Worm (Caenorhabditis elegans) whole organism, late embryonic: ENCODE results near the gene F02A9.1.

Source experiments
- C38D4.7 ChIP-seq: fragments of 200-800 bp; sonication (Bioruptor generic); optimal IDR thresholded peaks from 2 replicates; lab custom pipeline; 2018; ENCODE audit warnings: mild to moderate bottlenecking, missing genetic modification characterization, moderate library complexity, missing compliant biosample characterization
- F13H6.1 ChIP-seq: sonication (generic microtip); optimal IDR thresholded peaks from 2 replicates; lab custom pipeline; 2016; ENCODE audit warnings: missing genetic modification characterization, missing compliant biosample characterization
- K02D7.2 ChIP-seq: sonication (generic microtip); optimal IDR thresholded peaks from 2 replicates; lab custom pipeline; 2017; ENCODE audit warnings: mild to moderate bottlenecking, missing genetic modification characterization, missing compliant biosample characterization
- K09A11.1 ChIP-seq: sonication (generic microtip); optimal IDR thresholded peaks from 2 replicates; lab custom pipeline; 2017; ENCODE audit warnings: antibody characterized with exemption, mild to moderate bottlenecking, missing genetic modification characterization, missing compliant biosample characterization; ENCODE audit not compliant: insufficient read depth
- T23F11.4 ChIP-seq: fragments of 200-800 bp; sonication (Bioruptor generic); optimal IDR thresholded peaks from 2 replicates; lab custom pipeline; 2018; ENCODE audit warnings: mild to moderate bottlenecking, missing genetic modification characterization, missing compliant biosample characterization
- ahr-1 ChIP-seq: sonication (generic microtip); optimal IDR thresholded peaks from 2 replicates; lab custom pipeline; 2016; ENCODE audit warnings: missing genetic modification characterization, missing compliant biosample characterization
- ceh-14 ChIP-seq: sonication (generic microtip); optimal IDR thresholded peaks from 2 replicates; lab custom pipeline; 2016; ENCODE audit warnings: missing genotype, missing genetic modification characterization, missing compliant biosample characterization
- ceh-18 ChIP-seq: sonication (generic microtip); optimal IDR thresholded peaks from 2 replicates; lab custom pipeline; 2016; ENCODE audit warnings: missing genetic modification characterization, missing compliant biosample characterization
- ceh-19 ChIP-seq: fragments of 200-800 bp; sonication (Bioruptor generic); optimal IDR thresholded peaks from 2 replicates; lab custom pipeline; 2018; ENCODE audit warnings: mild to moderate bottlenecking, missing genetic modification characterization, missing compliant biosample characterization
- ceh-2 ChIP-seq: sonication (generic microtip); optimal IDR thresholded peaks from 2 replicates; lab custom pipeline; 2016; ENCODE audit warnings: missing genotype, missing genetic modification characterization, missing compliant biosample characterization
- ceh-22 ChIP-seq: sonication (generic microtip); optimal IDR thresholded peaks from 2 replicates; lab custom pipeline; 2017; ENCODE audit warnings: missing biosample characterization, missing genetic modification characterization
- ceh-31 ChIP-seq: sonication (generic microtip); optimal IDR thresholded peaks from 2 replicates; lab custom pipeline; 2016; ENCODE audit warnings: missing genetic modification characterization, missing compliant biosample characterization
- ceh-34 ChIP-seq: sonication (generic microtip); optimal IDR thresholded peaks from 2 replicates; lab custom pipeline; 2016; ENCODE audit warnings: mild to moderate bottlenecking, missing genetic modification characterization, missing compliant biosample characterization
- ceh-48 ChIP-seq: sonication (generic microtip); optimal IDR thresholded peaks from 2 replicates; lab custom pipeline; 2016; ENCODE audit warnings: missing genetic modification characterization, inconsistent platforms, missing compliant biosample characterization
- che-1 ChIP-seq: sonication (generic microtip); optimal IDR thresholded peaks from 2 replicates; lab custom pipeline; 2016; ENCODE audit warnings: mild to moderate bottlenecking, missing genetic modification characterization, missing compliant biosample characterization
- dmd-4 ChIP-seq: sonication (generic microtip); optimal IDR thresholded peaks from 2 replicates; lab custom pipeline; 2016; ENCODE audit warnings: borderline replicate concordance, missing genetic modification characterization, missing compliant biosample characterization
- elt-2 ChIP-seq: sonication (generic microtip); optimal IDR thresholded peaks from 2 replicates; lab custom pipeline; 2016; ENCODE audit warnings: missing genetic modification reagents, missing genetic modification characterization, missing compliant biosample characterization
- elt-4 ChIP-seq: sonication (generic microtip); optimal IDR thresholded peaks from 2 replicates; lab custom pipeline; 2016; ENCODE audit warnings: missing genetic modification characterization, missing compliant biosample characterization
- ets-4 ChIP-seq: sonication (generic microtip); optimal IDR thresholded peaks from 2 replicates; lab custom pipeline; 2016; ENCODE audit warnings: missing genetic modification characterization, missing compliant biosample characterization
- eyg-1 ChIP-seq: sonication (generic microtip); optimal IDR thresholded peaks from 2 replicates; lab custom pipeline; 2016; ENCODE audit warnings: missing genotype, missing genetic modification characterization, missing compliant biosample characterization
- fax-1 ChIP-seq: sonication (generic microtip); optimal IDR thresholded peaks from 2 replicates; lab custom pipeline; 2016; ENCODE audit warnings: missing genotype, missing genetic modification characterization, missing compliant biosample characterization
- hlh-13 ChIP-seq: fragments of 200-800 bp; sonication (Bioruptor generic); optimal IDR thresholded peaks from 2 replicates; lab custom pipeline; 2018; ENCODE audit warnings: mild to moderate bottlenecking, missing genetic modification characterization, missing compliant biosample characterization
- hlh-15 ChIP-seq: sonication (generic microtip); optimal IDR thresholded peaks from 2 replicates; lab custom pipeline; 2016; ENCODE audit warnings: missing genetic modification characterization, missing compliant biosample characterization
- hlh-30 ChIP-seq: sonication (generic microtip); optimal IDR thresholded peaks from 2 replicates; lab custom pipeline; 2017; ENCODE audit warnings: antibody characterized with exemption, missing genetic modification characterization, missing compliant biosample characterization; ENCODE audit not compliant: insufficient read depth
- hlh-6 ChIP-seq: sonication (generic microtip); optimal IDR thresholded peaks from 2 replicates; lab custom pipeline; 2016; ENCODE audit warnings: missing genotype, missing genetic modification characterization, missing compliant biosample characterization
- lim-6 ChIP-seq: sonication (generic microtip); optimal IDR thresholded peaks from 2 replicates; lab custom pipeline; 2016; ENCODE audit warnings: missing genetic modification characterization, missing compliant biosample characterization
- madf-2 ChIP-seq: sonication (generic microtip); optimal IDR thresholded peaks from 2 replicates; lab custom pipeline; 2017; ENCODE audit warnings: missing genetic modification characterization, missing compliant biosample characterization
- nfya-1 ChIP-seq: sonication (generic microtip); optimal IDR thresholded peaks from 2 replicates; lab custom pipeline; 2017; ENCODE audit warnings: missing genetic modification characterization, mild to moderate bottlenecking, missing compliant biosample characterization, antibody characterized with exemption, moderate library complexity
- nhr-232 ChIP-seq: sonication (generic microtip); optimal IDR thresholded peaks from 2 replicates; lab custom pipeline; 2016; ENCODE audit warnings: missing genetic modification characterization, missing compliant biosample characterization
- npax-4 ChIP-seq: sonication (generic microtip); optimal IDR thresholded peaks from 2 replicates; lab custom pipeline; 2016; ENCODE audit warnings: missing genetic modification characterization, missing compliant biosample characterization
- pag-3 ChIP-seq: sonication (generic microtip); optimal IDR thresholded peaks from 2 replicates; lab custom pipeline; 2016; ENCODE audit warnings: missing compliant biosample characterization, missing genetic modification characterization, borderline replicate concordance
- pax-1 ChIP-seq: fragments of 150-350 bp; optimal IDR thresholded peaks from 2 replicates; lab custom pipeline; 2014; ENCODE audit warnings: missing biosample characterization, missing genetic modification characterization
- pha-2 ChIP-seq: sonication (generic microtip); optimal IDR thresholded peaks from 2 replicates; lab custom pipeline; 2017; ENCODE audit warnings: mild to moderate bottlenecking, missing genetic modification characterization, missing compliant biosample characterization
- pha-4 ChIP-seq: fragments of 150-350 bp; optimal IDR thresholded peaks from 2 replicates; lab custom pipeline; 2018; ENCODE audit warnings: missing biosample characterization, missing genetic modification reagents, missing genetic modification characterization
- pqm-1 ChIP-seq: sonication (generic microtip); optimal IDR thresholded peaks from 2 replicates; lab custom pipeline; 2016; ENCODE audit warnings: missing genetic modification characterization, missing compliant biosample characterization
- pros-1 ChIP-seq: fragments of 150-350 bp; optimal IDR thresholded peaks from 2 replicates; lab custom pipeline; 2014; ENCODE audit warnings: missing biosample characterization, missing genetic modification reagents, missing genetic modification characterization
- ref-2 ChIP-seq: sonication (generic microtip); optimal IDR thresholded peaks from 2 replicates; lab custom pipeline; 2016; ENCODE audit warnings: missing genetic modification characterization, missing compliant biosample characterization
- rnt-1 ChIP-seq: sonication (generic microtip); optimal IDR thresholded peaks from 2 replicates; lab custom pipeline; 2016; ENCODE audit warnings: missing genetic modification characterization, missing compliant biosample characterization
- sdc-2 ChIP-seq: sonication (generic microtip); optimal IDR thresholded peaks from 2 replicates; lab custom pipeline; 2016; ENCODE audit warnings: missing genotype, missing genetic modification characterization, missing compliant biosample characterization
- sox-2 ChIP-seq: fragments of 200-800 bp; sonication (Bioruptor generic); IDR thresholded peaks from 2 replicates; pipeline ENCODE4 v1.3.6; 2022; ENCODE audit warnings: missing genetic modification reagents, missing genetic modification characterization, missing compliant biosample characterization
- sox-4 ChIP-seq: sonication (generic microtip); optimal IDR thresholded peaks from 2 replicates; lab custom pipeline; 2017; ENCODE audit warnings: mild to moderate bottlenecking, missing genetic modification characterization, inconsistent platforms, missing compliant biosample characterization
- syd-9 ChIP-seq: sonication (generic microtip); optimal IDR thresholded peaks from 2 replicates; lab custom pipeline; 2016; ENCODE audit warnings: mild to moderate bottlenecking, missing genetic modification characterization, moderate library complexity, missing compliant biosample characterization
- tbx-2 ChIP-seq: sonication (generic microtip); optimal IDR thresholded peaks from 2 replicates; lab custom pipeline; 2016; ENCODE audit warnings: missing genetic modification characterization, missing compliant biosample characterization
- tbx-7 ChIP-seq: sonication (generic microtip); optimal IDR thresholded peaks from 2 replicates; lab custom pipeline; 2016; ENCODE audit warnings: missing genotype, missing genetic modification characterization, missing compliant biosample characterization
- ttx-3 ChIP-seq: sonication (generic microtip); optimal IDR thresholded peaks from 2 replicates; lab custom pipeline; 2016; ENCODE audit warnings: missing genetic modification reagents, missing genetic modification characterization, missing compliant biosample characterization
- unc-42 ChIP-seq: sonication (generic microtip); optimal IDR thresholded peaks from 2 replicates; lab custom pipeline; 2016; ENCODE audit warnings: missing genotype, missing genetic modification characterization, missing compliant biosample characterization
- unc-55 ChIP-seq: sonication (generic microtip); optimal IDR thresholded peaks from 2 replicates; lab custom pipeline; 2017; ENCODE audit warnings: missing biosample characterization, missing genetic modification reagents, missing genetic modification characterization
- ztf-16 ChIP-seq: sonication (generic microtip); optimal IDR thresholded peaks from 2 replicates; lab custom pipeline; 2017; ENCODE audit warnings: missing genetic modification characterization, missing compliant biosample characterization

Gene F02A9.1

ce11 chrIII:9114649-9115048 lies 37.0 kb upstream of the F02A9.1 start, which contains the start of gene ZK512.1:
ZK512.1 (plus strand) TSS chrIII:9114949.
- TF ChIP-seq ceh-34 (tag; lab: Kevin White, UChicago) (peak; percentile 3), ceh-2 (peak; percentile 38), fax-1 (tag; lab: Kevin White, UChicago) (no peak), tbx-2 (tag; lab: Kevin White, UChicago) (peak; percentile 37), ceh-18 (tag; lab: Kevin White, UChicago) (no peak), sdc-2 (peak; percentile 0), F13H6.1 (tag; lab: Kevin White, UChicago) (no peak), sox-4 (no peak)

- TF ChIP-seq pha-2 (tag; lab: Kevin White, UChicago) = no peak
- no peak for TF ChIP-seq ceh-31 (tag; lab: Kevin White, UChicago)
- no peak for TF ChIP-seq ceh-14 (tag; lab: Kevin White, UChicago)
- no peak for TF ChIP-seq hlh-6 (tag; lab: Kevin White, UChicago)
- no peak for TF ChIP-seq K02D7.2 (tag; lab: Kevin White, UChicago)
- TF ChIP-seq hlh-15 = no peak
- TF ChIP-seq unc-55 = no peak
- no peak for TF ChIP-seq che-1 (tag; lab: Kevin White, UChicago)
- no peak for TF ChIP-seq rnt-1 (tag; lab: Kevin White, UChicago)
- no peak for TF ChIP-seq F13H6.1 (tag; lab: Kevin White, UChicago)
- no peak for TF ChIP-seq hlh-13
- no peak for TF ChIP-seq T23F11.4 (GFP tag; lab: Kevin White, UChicago)
- no peak for TF ChIP-seq ceh-22 (tag; lab: Kevin White, UChicago)
- TF ChIP-seq ceh-18 (tag; lab: Kevin White, UChicago) = no peak
These were observed 36.5 kb upstream of the F02A9.1 start for ce11 chrIII:9114076-9114475.

DNA sequence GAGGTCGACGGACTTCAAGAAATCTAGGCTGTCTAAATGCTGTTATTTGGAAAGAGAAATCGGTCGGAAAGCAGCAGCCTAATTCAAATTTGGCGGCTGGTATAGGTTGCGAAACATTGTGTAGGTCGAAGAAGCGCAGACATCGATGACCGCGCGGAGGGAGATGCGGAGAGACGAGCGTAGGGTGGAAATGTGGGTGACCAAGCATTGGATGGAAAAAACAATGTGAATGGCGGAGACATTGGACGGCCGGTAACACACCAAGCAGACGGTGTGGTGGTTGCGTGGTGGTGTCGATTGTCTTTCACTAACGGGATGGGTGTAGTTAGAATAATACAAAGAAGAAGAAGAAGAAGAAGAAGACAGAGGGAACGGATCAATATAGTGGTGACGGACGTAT lies 34.9 kb upstream of the F02A9.1 start:
- no peak for TF ChIP-seq npax-4 (tag; lab: Kevin White, UChicago)
- TF ChIP-seq ztf-16 = no peak
- no peak for TF ChIP-seq pha-2 (tag; lab: Kevin White, UChicago)
- TF ChIP-seq ets-4 = no peak
- no peak for TF ChIP-seq dmd-4
- TF ChIP-seq sox-4 = no peak
- peak; percentile 62 for TF ChIP-seq ceh-31 (tag; lab: Kevin White, UChicago)
- TF ChIP-seq C38D4.7 = no peak
- TF ChIP-seq nfya-1 (tag; lab: Kevin White, UChicago) = peak; percentile 10
- no peak for TF ChIP-seq rnt-1 (tag; lab: Kevin White, UChicago)
- no peak for TF ChIP-seq pha-4 (tag; lab: Kevin White, UChicago)
- no peak for TF ChIP-seq syd-9
- TF ChIP-seq hlh-15 = no peak
- no peak for TF ChIP-seq pag-3 (tag; lab: Kevin White, UChicago)
- TF ChIP-seq K09A11.1 = no peak
- no peak for TF ChIP-seq pros-1 (tag; lab: Kevin White, UChicago)
- TF ChIP-seq sdc-2 = peak; percentile 55
- no peak for TF ChIP-seq ceh-18 (tag; lab: Kevin White, UChicago)
- peak; percentile 63 for TF ChIP-seq ref-2 (tag; lab: Kevin White, UChicago)
- TF ChIP-seq hlh-13 = no peak
- TF ChIP-seq nhr-232 = no peak
- peak; percentile 57 for TF ChIP-seq hlh-6 (tag; lab: Kevin White, UChicago)
- no peak for TF ChIP-seq T23F11.4 (GFP tag; lab: Kevin White, UChicago)
- TF ChIP-seq elt-4 = no peak
- TF ChIP-seq lim-6 = no peak
- TF ChIP-seq ahr-1 (tag; lab: Kevin White, UChicago) = no peak
- TF ChIP-seq ceh-19 (GFP tag; lab: Kevin White, UChicago) = no peak
- TF ChIP-seq tbx-2 (tag; lab: Kevin White, UChicago) = peak; percentile 37
- TF ChIP-seq elt-2 (tag; lab: Kevin White, UChicago) = no peak
- TF ChIP-seq tbx-7 = no peak
- peak; percentile 23 for TF ChIP-seq unc-42 (tag; lab: Kevin White, UChicago)
- TF ChIP-seq pqm-1 (tag; lab: Kevin White, UChicago) = no peak
- peak; percentile 33 for TF ChIP-seq ceh-14 (tag; lab: Kevin White, UChicago)
- TF ChIP-seq ceh-48 (tag; lab: Kevin White, UChicago) = no peak
- TF ChIP-seq eyg-1 = no peak
- TF ChIP-seq sox-2 = 0 out of 2 replicates have a peak, but pooled peaks have one; percentile 1
- TF ChIP-seq ttx-3 (tag; lab: Kevin White, UChicago) = no peak
- no peak for TF ChIP-seq pax-1 (tag; lab: Kevin White, UChicago)
- no peak for TF ChIP-seq hlh-30 (tag; lab: Kevin White, UChicago)
- peak; percentile 5 for TF ChIP-seq madf-2 (tag; lab: Kevin White, UChicago)
